Worm (Caenorhabditis elegans) whole organism, young adult: Measurements from ENCODE around the gene sgk-1.

Experiments
- B0261.1 ChIP-seq: sonication (generic microtip); optimal IDR thresholded peaks from 2 replicates; lab custom pipeline; 2016; ENCODE audit warnings: mild to moderate bottlenecking, missing genetic modification characterization, moderate library complexity, missing compliant biosample characterization
- B0336.3 ChIP-seq: fragments of 200-800 bp; sonication (Bioruptor generic); IDR thresholded peaks from 2 replicates; pipeline ENCODE4 v1.3.6; 2022; ENCODE audit warnings: missing genetic modification characterization, missing compliant biosample characterization
- F57C9.4 ChIP-seq: sonication (generic microtip); optimal IDR thresholded peaks from 2 replicates; lab custom pipeline; 2017; ENCODE audit warnings: mild to moderate bottlenecking, missing genetic modification characterization, missing compliant biosample characterization
- T07F8.4 ChIP-seq: sonication (generic microtip); optimal IDR thresholded peaks from 2 replicates; lab custom pipeline; 2016; ENCODE audit warnings: mild to moderate bottlenecking, missing genetic modification characterization, moderate library complexity, missing compliant biosample characterization
- T26A5.8 ChIP-seq: sonication (generic microtip); optimal IDR thresholded peaks from 2 replicates; lab custom pipeline; 2016; ENCODE audit warnings: missing genetic modification characterization, missing compliant biosample characterization
- ama-1 ChIP-seq, 3 experiments: fragments of 150-350 bp in 1 of 3; sonication (generic microtip) in 2 of 3; optimal IDR thresholded peaks; 2 replicates each; lab custom pipeline; 2014 to 2018; ENCODE audit warnings: missing biosample characterization in 2 of 3, missing genetic modification characterization in 2 of 3, missing genetic modification reagents in 2 of 3
- aptf-2 ChIP-seq: fragments of 200-800 bp; sonication (Bioruptor generic); conservative IDR thresholded peaks from 2 replicates; pipeline ENCODE4 v1.3.6; 2022; ENCODE audit warnings: missing genetic modification reagents, missing genetic modification characterization, missing compliant biosample characterization
- atf-7 ChIP-seq: sonication (generic microtip); optimal IDR thresholded peaks from 2 replicates; lab custom pipeline; 2017; ENCODE audit warnings: mild to moderate bottlenecking, missing genetic modification characterization, missing compliant biosample characterization
- attf-5 ChIP-seq: fragments of 200-800 bp; sonication (Bioruptor generic); optimal IDR thresholded peaks from 2 replicates; lab custom pipeline; 2018; ENCODE audit warnings: mild to moderate bottlenecking, missing genetic modification characterization, missing compliant biosample characterization
- cebp-1 ChIP-seq, 2 experiments: fragments of 200-800 bp in 1 of 2; sonication (Bioruptor generic) in 1 of 2; sonication (generic microtip) in 1 of 2; IDR thresholded peaks in 1 of 2; optimal IDR thresholded peaks in 1 of 2; 2 replicates each; pipeline versions ENCODE4 v1.3.6 to Lab custom; 2017 to 2022; ENCODE audit warnings: missing compliant biosample characterization in 2 of 2, missing genetic modification characterization in 2 of 2, mild to moderate bottlenecking in 1 of 2, missing genetic modification reagents in 1 of 2, moderate library complexity in 1 of 2
- ceh-100 ChIP-seq: fragments of 200-800 bp; sonication (Bioruptor generic); IDR thresholded peaks from 2 replicates; pipeline ENCODE4 v1.3.6; 2022; ENCODE audit warnings: missing genetic modification reagents, missing genetic modification characterization, missing compliant biosample characterization
- ceh-79 ChIP-seq: sonication (generic microtip); optimal IDR thresholded peaks from 2 replicates; lab custom pipeline; 2017; ENCODE audit warnings: mild to moderate bottlenecking, missing genetic modification characterization, missing compliant biosample characterization
- die-1 ChIP-seq: sonication (generic microtip); optimal IDR thresholded peaks from 2 replicates; lab custom pipeline; 2016; ENCODE audit warnings: missing genotype, mild to moderate bottlenecking, missing genetic modification characterization, missing compliant biosample characterization
- dox-1 ChIP-seq: fragments of 200-800 bp; sonication (Bioruptor generic); IDR thresholded peaks from 2 replicates; pipeline ENCODE4 v1.3.6; 2022; ENCODE audit warnings: missing genetic modification reagents, missing genetic modification characterization, missing compliant biosample characterization
- dpff-1 ChIP-seq: sonication (generic microtip); optimal IDR thresholded peaks from 2 replicates; lab custom pipeline; 2017; ENCODE audit warnings: mild to moderate bottlenecking, missing genetic modification characterization, missing compliant biosample characterization
- efl-1 ChIP-seq: fragments of 150-350 bp; optimal IDR thresholded peaks from 2 replicates; lab custom pipeline; 2014; ENCODE audit warnings: missing biosample characterization, missing genetic modification reagents, missing genetic modification characterization
- egl-44 ChIP-seq: fragments of 200-800 bp; sonication (Bioruptor generic); IDR thresholded peaks from 2 replicates; pipeline ENCODE4 v1.3.6; 2022; ENCODE audit warnings: missing genetic modification reagents, missing genetic modification characterization, missing compliant biosample characterization
- ets-4 ChIP-seq: fragments of 200-800 bp; sonication (Bioruptor generic); optimal IDR thresholded peaks from 2 replicates; lab custom pipeline; 2018; ENCODE audit warnings: mild to moderate bottlenecking, missing genetic modification characterization, missing compliant biosample characterization
- fkh-3 ChIP-seq: sonication (generic microtip); optimal IDR thresholded peaks from 2 replicates; lab custom pipeline; 2016; ENCODE audit warnings: mild to moderate bottlenecking, missing genetic modification characterization, missing compliant biosample characterization
- him-1 ChIP-seq: sonication (generic microtip); optimal IDR thresholded peaks from 2 replicates; lab custom pipeline; 2016; ENCODE audit warnings: missing genotype, missing genetic modification reagents, missing genetic modification characterization, missing compliant biosample characterization
- hlh-12 ChIP-seq: sonication (generic microtip); optimal IDR thresholded peaks from 2 replicates; lab custom pipeline; 2016; ENCODE audit warnings: missing genetic modification characterization, missing compliant biosample characterization
- hlh-26 ChIP-seq: fragments of 200-800 bp; sonication (Bioruptor generic); conservative IDR thresholded peaks from 2 replicates; pipeline ENCODE4 v1.3.6; 2022; ENCODE audit warnings: missing genetic modification reagents, missing genetic modification characterization, missing compliant biosample characterization
- hmg-20 ChIP-seq: fragments of 200-800 bp; sonication (Bioruptor generic); IDR thresholded peaks from 2 replicates; pipeline ENCODE4 v1.3.6; 2022; ENCODE audit warnings: missing genetic modification reagents, missing genetic modification characterization, missing compliant biosample characterization
- hrde-1 ChIP-seq: sonication (generic microtip); optimal IDR thresholded peaks from 2 replicates; lab custom pipeline; 2016; ENCODE audit warnings: missing genetic modification characterization, mild to moderate bottlenecking, missing compliant biosample characterization, moderate library complexity, missing genotype, missing genetic modification reagents, borderline replicate concordance
- hsf-1 ChIP-seq: fragments of 200-800 bp; sonication (Bioruptor generic); IDR thresholded peaks from 2 replicates; pipeline ENCODE4 v1.3.6; 2022; ENCODE audit warnings: missing genetic modification reagents, missing genetic modification characterization, missing compliant biosample characterization
- let-526 ChIP-seq: fragments of 200-800 bp; sonication (Bioruptor generic); IDR thresholded peaks from 2 replicates; pipeline ENCODE4 v1.3.6; 2022; ENCODE audit warnings: missing genetic modification reagents, missing genetic modification characterization, missing compliant biosample characterization
- lsl-1 ChIP-seq: fragments of 200-800 bp; sonication (Bioruptor generic); optimal IDR thresholded peaks from 2 replicates; lab custom pipeline; 2018; ENCODE audit warnings: mild to moderate bottlenecking, missing genetic modification characterization, moderate library complexity, missing compliant biosample characterization
- lsy-27 ChIP-seq: sonication (generic microtip); optimal IDR thresholded peaks from 2 replicates; lab custom pipeline; 2017; ENCODE audit warnings: missing genetic modification characterization, mild to moderate bottlenecking, missing compliant biosample characterization, antibody characterized with exemption, missing genotype, borderline replicate concordance; ENCODE audit not compliant: insufficient read depth
- madf-6 ChIP-seq: fragments of 200-800 bp; sonication (Bioruptor generic); IDR thresholded peaks from 2 replicates; pipeline ENCODE4 v1.3.6; 2022; ENCODE audit warnings: missing genetic modification reagents, missing genetic modification characterization, missing compliant biosample characterization
- madf-8 ChIP-seq: fragments of 200-800 bp; sonication (Bioruptor generic); conservative IDR thresholded peaks from 2 replicates; pipeline ENCODE4 v1.3.6; 2022; ENCODE audit warnings: missing genetic modification reagents, missing genetic modification characterization, missing compliant biosample characterization
- nhr-80 ChIP-seq: sonication (generic microtip); optimal IDR thresholded peaks from 2 replicates; lab custom pipeline; 2016; ENCODE audit warnings: missing genetic modification characterization, missing compliant biosample characterization
- pbrm-1 ChIP-seq: fragments of 200-800 bp; sonication (Bioruptor generic); IDR thresholded peaks from 2 replicates; pipeline ENCODE4 v1.3.6; 2022; ENCODE audit warnings: missing genetic modification reagents, missing genetic modification characterization, missing compliant biosample characterization
- rec-8 ChIP-seq, 2 experiments: sonication (generic microtip); optimal IDR thresholded peaks; 2 replicates each; lab custom pipeline; 2016; ENCODE audit warnings: mild to moderate bottlenecking in 2 of 2, missing genetic modification characterization in 2 of 2, missing genetic modification reagents in 2 of 2, missing genotype in 2 of 2, missing biosample characterization in 1 of 2, missing compliant biosample characterization in 1 of 2, moderate library complexity in 1 of 2
- rpc-1 ChIP-seq, 2 experiments: fragments of 150-350 bp in 1 of 2; sonication (generic microtip) in 1 of 2; optimal IDR thresholded peaks; 2 replicates each; lab custom pipeline; 2014 to 2018; ENCODE audit warnings: missing biosample characterization in 1 of 2, missing genetic modification characterization in 1 of 2, missing genetic modification reagents in 1 of 2, missing genotype in 1 of 2
- sdz-38 ChIP-seq: sonication (generic microtip); optimal IDR thresholded peaks from 2 replicates; lab custom pipeline; 2016; ENCODE audit warnings: missing genotype, missing genetic modification characterization, missing compliant biosample characterization
- snpc-1.1 ChIP-seq: sonication (generic microtip); optimal IDR thresholded peaks from 2 replicates; lab custom pipeline; 2017; ENCODE audit warnings: missing genetic modification characterization, mild to moderate bottlenecking, missing compliant biosample characterization, antibody characterized with exemption, moderate library complexity, missing genotype, missing genetic modification reagents; ENCODE audit not compliant: insufficient read depth
- snpc-1.3 ChIP-seq: sonication (generic microtip); optimal IDR thresholded peaks from 2 replicates; lab custom pipeline; 2017; ENCODE audit warnings: missing genetic modification characterization, mild to moderate bottlenecking, missing compliant biosample characterization, antibody characterized with exemption, moderate library complexity, missing genotype, missing genetic modification reagents; ENCODE audit not compliant: insufficient read depth
- snpc-4 ChIP-seq, 5 experiments: fragments of 150-350 bp in 1 of 5; sonication (generic microtip) in 4 of 5; optimal IDR thresholded peaks; 2 replicates each; lab custom pipeline; 2014 to 2018; ENCODE audit warnings: missing genetic modification characterization in 5 of 5, missing biosample characterization in 3 of 5, antibody characterized with exemption in 2 of 5, mild to moderate bottlenecking in 2 of 5, missing compliant biosample characterization in 2 of 5, missing genotype in 2 of 5, moderate library complexity in 2 of 5, missing genetic modification reagents in 1 of 5
- somi-1 ChIP-seq: fragments of 200-800 bp; sonication (Bioruptor generic); optimal IDR thresholded peaks from 2 replicates; lab custom pipeline; 2018; ENCODE audit warnings: mild to moderate bottlenecking, missing genetic modification characterization, missing compliant biosample characterization
- zfh-2 ChIP-seq: fragments of 200-800 bp; sonication (Bioruptor generic); conservative IDR thresholded peaks from 2 replicates; pipeline ENCODE4 v1.3.6; 2022; ENCODE audit warnings: missing genetic modification reagents, missing genetic modification characterization, missing compliant biosample characterization
- ztf-18 ChIP-seq: sonication (generic microtip); optimal IDR thresholded peaks from 2 replicates; lab custom pipeline; 2016; ENCODE audit warnings: missing genotype, mild to moderate bottlenecking, missing genetic modification characterization, missing compliant biosample characterization
- ztf-22 ChIP-seq: fragments of 200-800 bp; sonication (Bioruptor generic); optimal IDR thresholded peaks from 2 replicates; lab custom pipeline; 2018; ENCODE audit warnings: mild to moderate bottlenecking, missing genetic modification characterization, moderate library complexity, missing compliant biosample characterization

The sgk-1 gene

ce11 chrX:16275255-16275813, 13.4 kb upstream of the sgk-1 start, which contains the start of gene sdc-1 (continued):
- TF ChIP-seq hrde-1 (tag; lab: Kevin White, UChicago) = no peak
- peak; percentile 45 for TF ChIP-seq nhr-80
- TF ChIP-seq efl-1 (GFP tag; lab: Kevin White, UChicago) = peak; percentile 20
- TF ChIP-seq madf-8 (GFP tag; lab: Robert Waterston, UW) = 0 out of 2 replicates have a peak, but pooled peaks have one; percentile 5
- peak; percentile 36 for TF ChIP-seq attf-5 (GFP tag; lab: Kevin White, UChicago)
- peak; percentile 54; the same call in 1 of the 2 replicates for TF ChIP-seq zfh-2 (GFP tag; lab: Robert Waterston, UW)

ce11 chrX:16271147-16271546, 9.2 kb upstream of the sgk-1 start:
- peak; percentile 69 for TF ChIP-seq him-1 (tag; lab: Kevin White, UChicago)
- TF ChIP-seq lsy-27 (tag; lab: Kevin White, UChicago) = no peak
- TF ChIP-seq F57C9.4 (tag; lab: Kevin White, UChicago) = no peak
- TF ChIP-seq rpc-1 (optimal IDR thresholded peaks at IDR 0.05; lab: Kevin White, UChicago) = peak; percentile 93
- TF ChIP-seq rpc-1 (tag; optimal IDR thresholded peaks at IDR 0.05; lab: Kevin White, UChicago) = peak; percentile 95
- peak; percentile 89 for TF ChIP-seq die-1 (tag; lab: Kevin White, UChicago)
- TF ChIP-seq ztf-22 (GFP tag; lab: Kevin White, UChicago) = no peak
- TF ChIP-seq cebp-1 (GFP tag; IDR thresholded peaks at IDR 0.05; lab: Robert Waterston, UW) = no peak
- no peak for TF ChIP-seq cebp-1 (tag; optimal IDR thresholded peaks at IDR 0.05; lab: Kevin White, UChicago)
- no peak for TF ChIP-seq hlh-26
- peak; percentile 13 for TF ChIP-seq nhr-80
- peak; percentile 50 for TF ChIP-seq T07F8.4 (tag; lab: Kevin White, UChicago)
- no peak for TF ChIP-seq let-526 (GFP tag; lab: Robert Waterston, UW)
- TF ChIP-seq hsf-1 (GFP tag; lab: Robert Waterston, UW) = no peak
- TF ChIP-seq egl-44 (GFP tag; lab: Robert Waterston, UW) = no peak
- TF ChIP-seq pbrm-1 = peak; percentile 71
- TF ChIP-seq B0261.1 = peak; percentile 88
- peak; percentile 26 for TF ChIP-seq snpc-1.1 (tag; lab: Kevin White, UChicago)
- no peak for TF ChIP-seq sdz-38 (tag; lab: Kevin White, UChicago)
- TF ChIP-seq dpff-1 (tag; lab: Kevin White, UChicago) = no peak
- no peak for TF ChIP-seq T26A5.8 (tag; lab: Kevin White, UChicago)
- TF ChIP-seq ceh-100 (GFP tag; lab: Robert Waterston, UW) = peak; percentile 24; the same call in 1 of the 2 replicates
- no peak for TF ChIP-seq fkh-3 (tag; lab: Kevin White, UChicago)
- TF ChIP-seq aptf-2 (GFP tag; lab: Robert Waterston, UW) = no peak
- peak; percentile 38 for TF ChIP-seq somi-1
- no peak for TF ChIP-seq lsl-1 (GFP tag; lab: Kevin White, UChicago)
- no peak; the same call in 1 of the 2 replicates for TF ChIP-seq madf-6 (GFP tag; lab: Robert Waterston, UW)
- no peak for TF ChIP-seq ets-4 (GFP tag; lab: Kevin White, UChicago)
- no peak for TF ChIP-seq ama-1 (optimal IDR thresholded peaks at IDR 0.05; lab: Kevin White, UChicago)
- peak in 1 of 2 experiments; percentile 87 for TF ChIP-seq ama-1 (GFP tag; optimal IDR thresholded peaks at IDR 0.05; lab: Kevin White, UChicago)
- peak; percentile 86 for TF ChIP-seq snpc-1.3 (tag; lab: Kevin White, UChicago)
- no peak for TF ChIP-seq hlh-12 (tag; lab: Kevin White, UChicago)
- TF ChIP-seq ztf-18 (tag; lab: Kevin White, UChicago) = peak; percentile 72
- TF ChIP-seq atf-7 (tag; lab: Kevin White, UChicago) = no peak
- TF ChIP-seq dox-1 (GFP tag; lab: Robert Waterston, UW) = peak; percentile 61
- no peak for TF ChIP-seq madf-8 (GFP tag; lab: Robert Waterston, UW)
- no peak for TF ChIP-seq hmg-20 (GFP tag; lab: Robert Waterston, UW)
- no peak for TF ChIP-seq B0336.3 (GFP tag; lab: Robert Waterston, UW)
- TF ChIP-seq ceh-79 (tag; lab: Kevin White, UChicago) = no peak
- peak; percentile 54 to 80 for TF ChIP-seq rec-8 (tag; optimal IDR thresholded peaks at IDR 0.05; lab: Kevin White, UChicago)
- no peak for TF ChIP-seq snpc-4 (GFP tag; optimal IDR thresholded peaks at IDR 0.05; lab: Kevin White, UChicago)
- TF ChIP-seq snpc-4 (tag; optimal IDR thresholded peaks at IDR 0.05; lab: Kevin White, UChicago) = peak; percentile 0 to 80 (median 70)
